Worm (Caenorhabditis elegans) whole organism, L3 larva: ENCODE results near the gene C06A1.7.

Source experiments
- ZK546.5 ChIP-seq: sonication (generic microtip); optimal IDR thresholded peaks from 2 replicates; lab custom pipeline; 2017; ENCODE audit warnings: missing biosample characterization, missing genetic modification characterization
- ama-1 ChIP-seq: fragments of 150-350 bp; optimal IDR thresholded peaks from 2 replicates; lab custom pipeline; 2018
- lin-15B ChIP-seq: fragments of 150-350 bp; optimal IDR thresholded peaks from 2 replicates; lab custom pipeline; 2014; ENCODE audit warnings: missing biosample characterization, missing genetic modification characterization
- lin-39 ChIP-seq: fragments of 150-350 bp; optimal IDR thresholded peaks from 2 replicates; lab custom pipeline; 2018; ENCODE audit warnings: missing biosample characterization, missing genetic modification reagents, missing genetic modification characterization
- nhr-11 ChIP-seq: fragments of 150-350 bp; optimal IDR thresholded peaks from 2 replicates; lab custom pipeline; 2014; ENCODE audit warnings: missing biosample characterization, missing genetic modification characterization
- nhr-23 ChIP-seq: fragments of 150-350 bp; optimal IDR thresholded peaks from 2 replicates; lab custom pipeline; 2014; ENCODE audit warnings: missing biosample characterization, missing genetic modification reagents, missing genetic modification characterization
- nhr-25 ChIP-seq: sonication (generic microtip); optimal IDR thresholded peaks from 2 replicates; lab custom pipeline; 2017; ENCODE audit warnings: missing biosample characterization, missing genetic modification characterization
- pqm-1 ChIP-seq: fragments of 150-350 bp; optimal IDR thresholded peaks from 2 replicates; lab custom pipeline; 2017; ENCODE audit warnings: missing biosample characterization, missing genetic modification characterization, inconsistent platforms
- unc-62 ChIP-seq: fragments of 150-350 bp; sonication (generic microtip); optimal IDR thresholded peaks from 4 replicates; lab custom pipeline; 2014; ENCODE audit warnings: missing biosample characterization, missing genetic modification reagents, missing genetic modification characterization
- ztf-11 ChIP-seq: fragments of 150-350 bp; optimal IDR thresholded peaks from 2 replicates; lab custom pipeline; 2014; ENCODE audit warnings: missing biosample characterization, missing genetic modification characterization

ce11 chrII:10546784-10547087 lies 18.0 kb upstream of the C06A1.7 start:
- TF ChIP-seq unc-62 (GFP tag; lab: Kevin White, UChicago) (no peak), nhr-11 (tag; lab: Kevin White, UChicago) (peak; percentile 3), ama-1 (lab: Kevin White, UChicago) (no peak), lin-39 (tag; lab: Kevin White, UChicago) (peak; percentile 14), ZK546.5 (tag; lab: Kevin White, UChicago) (no peak), nhr-23 (no peak), nhr-25 (peak; percentile 24), lin-15B (tag; lab: Kevin White, UChicago) (no peak), ztf-11 (tag; lab: Kevin White, UChicago) (no peak), pqm-1 (no peak)
